2 worm cellular contexts compared by ENCODE assay signal in genomic region chrV:1624340-1624739, ce11.
A peak's percentile ranks its signal among the peaks of the same experiment; 100 is the strongest.
TF ChIP-seq lines count a peak whose summit lies in the region.

Gene nhr-110, minus strand, starts transcription at chrV:1624440.

TF ChIP-seq in whole organism, L3 larva, 47 proteins besides CTCF, POLR2A, EP300 and RAD21:
- TF ChIP-seq ZK546.5 (tag; optimal IDR thresholded peaks at IDR 0.05; lab: Kevin White, UChicago) = peak; percentile 35
- TF ChIP-seq sea-2 (GFP tag; optimal IDR thresholded peaks at IDR 0.05; lab: Kevin White, UChicago) = no peak
- TF ChIP-seq pha-4 (tag; optimal IDR thresholded peaks at IDR 0.05; lab: Kevin White, UChicago) = peak; percentile 11
- no peak for TF ChIP-seq nhr-23 (tag; optimal IDR thresholded peaks at IDR 0.05; lab: Kevin White, UChicago)
TF ChIP-seq in whole organism, L3 larva: peak in this region for 2.

TF ChIP-seq in whole organism, L4 larva, 104 proteins besides CTCF, POLR2A, EP300 and RAD21:
- TF ChIP-seq T20F7.1 (GFP tag; optimal IDR thresholded peaks at IDR 0.05; lab: Kevin White, UChicago) = no peak
- no peak for TF ChIP-seq ceh-82 (tag; optimal IDR thresholded peaks at IDR 0.05; lab: Kevin White, UChicago)
- no peak for TF ChIP-seq mes-2 (tag; optimal IDR thresholded peaks at IDR 0.05; lab: Kevin White, UChicago; ENCODE audit: poor library complexity, severe bottlenecking)
- no peak for TF ChIP-seq lin-13 (GFP tag; optimal IDR thresholded peaks at IDR 0.05; lab: Kevin White, UChicago)
- TF ChIP-seq daf-16 (GFP tag; optimal IDR thresholded peaks at IDR 0.05; lab: Kevin White, UChicago) = no peak
- peak; percentile 47 for TF ChIP-seq daf-16 (tag; optimal IDR thresholded peaks at IDR 0.05; lab: Kevin White, UChicago)
- TF ChIP-seq ceh-32 (tag; optimal IDR thresholded peaks at IDR 0.05; lab: Kevin White, UChicago; ENCODE audit: poor library complexity) = no peak
- TF ChIP-seq ceh-20 (GFP tag; IDR thresholded peaks at IDR 0.05; lab: Robert Waterston, UW) = no peak
- no peak for TF ChIP-seq tag-97 (GFP tag; IDR thresholded peaks at IDR 0.05; lab: Robert Waterston, UW)
- TF ChIP-seq ceh-62 (tag; optimal IDR thresholded peaks at IDR 0.05; lab: Kevin White, UChicago) = no peak
- no peak for TF ChIP-seq zag-1 (tag; optimal IDR thresholded peaks at IDR 0.05; lab: Kevin White, UChicago)
- TF ChIP-seq nhr-28 (tag; optimal IDR thresholded peaks at IDR 0.05; lab: Kevin White, UChicago) = peak; percentile 16
- TF ChIP-seq dve-1 (tag; optimal IDR thresholded peaks at IDR 0.05; lab: Kevin White, UChicago; ENCODE audit: insufficient read depth) = peak; percentile 33
- TF ChIP-seq unc-62 (GFP tag; optimal IDR thresholded peaks at IDR 0.05 in 1 of 2; lab: Kevin White, UChicago) = peak in 1 of 2 experiments; percentile 46
- TF ChIP-seq unc-62 (tag; optimal IDR thresholded peaks at IDR 0.05; lab: Kevin White, UChicago) = no peak
TF ChIP-seq in whole organism, L4 larva: peak in this region for 4.

Comparison
In these comparisons a context has a peak if more than half of its experiments do, and no peak if none do; other contexts are left out.
1. Of the 28 proteins assayed by ChIP-seq in both whole organism, L4 larva and whole organism, L3 larva: peak only in whole organism, L4 larva: nhr-28; only in whole organism, L3 larva: ZK546.5 and pha-4; in both: none; in neither: 24; mixed calls (peak in some experiments, not most) for 1.